Fruit fly (Drosophila melanogaster): ENCODE measurements around the gene CG13847.

The CG13847 gene

dm6 chr3R:22400246-22400645 is 35.7 kb downstream of the CG13847 start (continued):
- TF ChIP-seq CG12769 (tag; optimal IDR thresholded peaks at IDR 0.05) (peak; percentile 40), fd96Cb (tag; optimal IDR thresholded peaks at IDR 0.05) (peak; percentile 18), Med (GFP tag) (peak; percentile 52), unc-4 (GFP tag; IDR thresholded peaks at IDR 0.05; ENCODE audit: partially characterized antibody) (no peak), mam (GFP tag; optimal IDR thresholded peaks at IDR 0.05) (no peak), cas (GFP tag; IDR thresholded peaks at IDR 0.05) (no peak), CG4820 (GFP tag; optimal IDR thresholded peaks at IDR 0.05) (peak; percentile 48), sens (GFP tag) (peak; percentile 65), phol (tag; optimal IDR thresholded peaks at IDR 0.05) (no peak), CG33213 (GFP tag; optimal IDR thresholded peaks at IDR 0.05) (no peak), Nf-YC (tag; optimal IDR thresholded peaks at IDR 0.05) (no peak), slbo (GFP tag; IDR thresholded peaks at IDR 0.05) (peak; percentile 73), Opbp (GFP tag; IDR thresholded peaks at IDR 0.05; ENCODE audit: partially characterized antibody) (no peak), gro (GFP tag; optimal IDR thresholded peaks at IDR 0.05) (no peak), D19B (GFP tag; optimal IDR thresholded peaks at IDR 0.05) (no peak), gfzf (GFP tag; optimal IDR thresholded peaks at IDR 0.05) (no peak), CG17328 (GFP tag; IDR thresholded peaks at IDR 0.05) (peak; percentile 42; the same call in 1 of the 2 replicates), Mad (GFP tag; optimal IDR thresholded peaks at IDR 0.05) (no peak), trh (GFP tag; optimal IDR thresholded peaks at IDR 0.05) (no peak), TFAM (GFP tag; optimal IDR thresholded peaks at IDR 0.05) (no peak), CG6254 (GFP tag; optimal IDR thresholded peaks at IDR 0.05) (no peak), vvl (GFP tag; IDR thresholded peaks at IDR 0.05) (peak; percentile 67; the same call in 1 of the 2 replicates), chif (GFP tag; optimal IDR thresholded peaks at IDR 0.05) (peak in 1 of 2 experiments; percentile 7), CG12155 (GFP tag; optimal IDR thresholded peaks at IDR 0.05) (no peak), CG1233 (GFP tag; optimal IDR thresholded peaks at IDR 0.05) (no peak), cg (GFP tag; optimal IDR thresholded peaks at IDR 0.05) (no peak), CG10366 (GFP tag; IDR thresholded peaks at IDR 0.05) (no peak), CG7987 (GFP tag; optimal IDR thresholded peaks at IDR 0.05) (no peak), emc (GFP tag; optimal IDR thresholded peaks at IDR 0.05) (no peak), CG8359 (GFP tag; optimal IDR thresholded peaks at IDR 0.05; ENCODE audit: borderline replicate concordance) (no peak), PHDP (tag; optimal IDR thresholded peaks at IDR 0.05) (no peak), Ets65A (GFP tag) (peak; percentile 16), CG33557 (GFP tag; optimal IDR thresholded peaks at IDR 0.05) (no peak), CG11093 (GFP tag; IDR thresholded peaks at IDR 0.05) (no peak), Dip3 (GFP tag; optimal IDR thresholded peaks at IDR 0.05) (no peak), croc (GFP tag; conservative IDR thresholded peaks at IDR 0.05) (no peak; the same call in 2 of the 3 replicates), Tbp (GFP tag; optimal IDR thresholded peaks at IDR 0.05) (no peak), prd (optimal IDR thresholded peaks at IDR 0.05) (no peak), prd (GFP tag; IDR thresholded peaks at IDR 0.05) (peak; percentile 68), Blimp-1 (GFP tag; optimal IDR thresholded peaks at IDR 0.05) (no peak), CG6175 (GFP tag; IDR thresholded peaks at IDR 0.05) (no peak), CG4854 (GFP tag; optimal IDR thresholded peaks at IDR 0.05) (no peak), fd102C (GFP tag; optimal IDR thresholded peaks at IDR 0.05) (no peak), Adf1 (GFP tag; IDR thresholded peaks at IDR 0.05) (no peak), bab2 (GFP tag; optimal IDR thresholded peaks at IDR 0.05) (no peak), CG43689 (GFP tag; IDR thresholded peaks at IDR 0.05) (no peak), Abd-B (GFP tag; optimal IDR thresholded peaks at IDR 0.05) (peak; percentile 30), Atf3 (GFP tag; optimal IDR thresholded peaks at IDR 0.05) (no peak), CG3847 (GFP tag; IDR thresholded peaks at IDR 0.05) (peak; percentile 40; the same call in 1 of the 2 replicates), CoRest (tag; optimal IDR thresholded peaks at IDR 0.05) (peak; percentile 18), ranshi (GFP tag; IDR thresholded peaks at IDR 0.05) (peak; percentile 54; the same call in 1 of the 2 replicates), Xbp1 (GFP tag; optimal IDR thresholded peaks at IDR 0.05) (peak; percentile 11)

Data from whole organism, embryonic.